Fruit fly (Drosophila melanogaster): ENCODE measurements around the gene Tsp74F.

Gene Tsp74F

DNA sequence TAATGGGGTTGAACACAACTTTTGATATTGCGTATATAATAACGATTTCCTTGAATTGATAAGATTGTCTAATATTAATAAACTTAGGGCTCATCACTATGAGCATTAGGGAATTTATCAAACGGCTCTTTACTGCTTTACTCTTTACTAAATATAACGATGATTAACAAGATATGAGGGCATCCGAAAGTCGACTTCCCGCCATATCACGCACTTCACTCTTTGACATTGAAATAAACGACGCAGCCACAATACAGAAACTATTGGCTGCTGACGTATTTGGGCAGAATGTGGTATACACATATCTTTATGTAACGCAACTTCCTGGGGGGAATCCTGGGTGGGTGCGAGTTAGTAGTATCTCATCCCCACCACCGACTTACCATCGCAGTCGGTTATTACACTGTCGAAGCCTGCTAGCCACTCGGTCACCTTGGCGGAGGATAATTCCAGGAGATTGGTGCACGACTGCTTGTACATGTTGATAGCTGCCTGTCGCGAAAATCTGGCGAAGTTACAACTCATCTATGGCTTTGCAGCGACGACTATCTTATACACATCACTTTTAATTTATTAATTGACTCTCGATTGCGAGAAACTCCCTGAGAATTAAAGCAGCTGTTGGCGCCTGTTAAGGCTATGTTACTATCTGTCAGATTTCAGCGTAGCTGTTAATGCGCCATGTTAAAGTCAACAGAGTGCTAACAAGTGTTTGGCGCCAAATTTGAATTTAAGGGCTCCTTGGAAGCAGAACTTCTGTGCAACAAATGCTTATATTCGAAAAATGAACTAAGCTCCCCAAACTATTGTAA, 52.6 kb downstream of the Tsp74F start, which contains the start of gene CG5567:
CG5567 (minus strand) TSS at position 653 of the 812 bp plus-strand sequence.
- peak; percentile 11 for TF ChIP-seq CG17801 (GFP tag; optimal IDR thresholded peaks at IDR 0.05; ENCODE audit: partially characterized antibody)

Measured in ovary, adult (tissue).